Fruit fly (Drosophila melanogaster) whole organism, embryonic: ENCODE measurements around the gene chic.

Experiments used
- Abd-B ChIP-seq: fragments of 200-800 bp; sonication (Bioruptor generic); optimal IDR thresholded peaks from 2 replicates; lab custom pipeline; 2018; ENCODE audit warnings: missing biosample characterization, mild to moderate bottlenecking, missing genetic modification characterization, moderate library complexity
- BEAF-32 ChIP-seq: fragments of 200-800 bp; sonication (Bioruptor generic); optimal IDR thresholded peaks from 3 replicates; lab custom pipeline; 2017; ENCODE audit warnings: missing biosample characterization, missing genetic modification characterization, mild to moderate bottlenecking, moderate library complexity, missing genetic modification reagents
- Bdp1 ChIP-seq: fragments of 200-800 bp; sonication (Bioruptor generic); optimal IDR thresholded peaks from 3 replicates; lab custom pipeline; 2016; ENCODE audit warnings: missing biosample characterization, missing genetic modification characterization
- CG10209 ChIP-seq: fragments of 200-800 bp; sonication (Bioruptor generic); optimal IDR thresholded peaks from 3 replicates; lab custom pipeline; 2017; ENCODE audit warnings: missing biosample characterization, mild to moderate bottlenecking, missing genetic modification characterization, missing genetic modification reagents
- CG12659 ChIP-seq: fragments of 200-800 bp; sonication (Bioruptor generic); optimal IDR thresholded peaks from 3 replicates; lab custom pipeline; 2017; ENCODE audit warnings: mild to moderate bottlenecking, missing biosample characterization, missing genetic modification reagents, missing genetic modification characterization
- CG14014 ChIP-seq: fragments of 200-800 bp; sonication (Bioruptor generic); IDR thresholded peaks from 2 replicates; pipeline ENCODE4 v1.3.6; 2022; ENCODE audit warnings: missing biosample characterization, missing genetic modification characterization
- CG16815 ChIP-seq: fragments of 200-800 bp; sonication (Bioruptor generic); optimal IDR thresholded peaks from 3 replicates; lab custom pipeline; 2017; ENCODE audit warnings: missing biosample characterization, mild to moderate bottlenecking, missing genetic modification characterization
- CG17612 ChIP-seq: fragments of 200-800 bp; sonication (Bioruptor generic); IDR thresholded peaks from 2 replicates; pipeline ENCODE4 v1.3.6; 2022; ENCODE audit warnings: missing biosample characterization, missing genetic modification characterization
- CG18476 ChIP-seq: fragments of 200-800 bp; sonication (Bioruptor generic); optimal IDR thresholded peaks from 2 replicates; lab custom pipeline; 2016; ENCODE audit warnings: missing biosample characterization, mild to moderate bottlenecking, missing genetic modification characterization
- CG31441 ChIP-seq: fragments of 200-800 bp; sonication (Bioruptor generic); IDR thresholded peaks from 2 replicates; pipeline ENCODE4 v1.3.6; 2022; ENCODE audit warnings: missing biosample characterization, missing genetic modification characterization
- CG6689 ChIP-seq: fragments of 200-800 bp; sonication (Bioruptor generic); IDR thresholded peaks from 2 replicates; pipeline ENCODE4 v1.3.6; 2022; ENCODE audit warnings: missing biosample characterization, missing genetic modification characterization
- CG8388 ChIP-seq: fragments of 200-800 bp; sonication (Bioruptor generic); optimal IDR thresholded peaks from 2 replicates; lab custom pipeline; 2019; ENCODE audit warnings: missing biosample characterization, mild to moderate bottlenecking, missing genetic modification characterization, moderate library complexity
- Deaf1 ChIP-seq: fragments of 200-800 bp; optimal IDR thresholded peaks from 3 replicates; lab custom pipeline; 2019; ENCODE audit warnings: missing biosample characterization, mild to moderate bottlenecking, missing genetic modification characterization, moderate library complexity
- Eip74EF ChIP-seq, 2 experiments: fragments of 200-800 bp in 1 of 2; fragments of >200 bp in 1 of 2; sonication (Bioruptor generic) in 1 of 2; optimal IDR thresholded peaks; 2 replicates each; lab custom pipeline; 2017 to 2019; ENCODE audit warnings: missing biosample characterization in 2 of 2, missing genetic modification characterization in 2 of 2, mild to moderate bottlenecking in 1 of 2, moderate library complexity in 1 of 2
- Ets65A ChIP-seq: fragments of 200-800 bp; sonication (Bioruptor generic); peaks from one replicate; lab custom pipeline; 2016; ENCODE audit warnings: missing biosample characterization, missing genetic modification characterization
- Fer2 ChIP-seq: fragments of 200-800 bp; sonication (Bioruptor generic); optimal IDR thresholded peaks from 2 replicates; lab custom pipeline; 2018; ENCODE audit warnings: missing biosample characterization, mild to moderate bottlenecking, missing genetic modification characterization, moderate library complexity
- Fer3 ChIP-seq: fragments of 200-800 bp; sonication (Bioruptor generic); optimal IDR thresholded peaks from 2 replicates; lab custom pipeline; 2018; ENCODE audit warnings: missing biosample characterization, mild to moderate bottlenecking, missing genetic modification characterization, moderate library complexity
- GATAe ChIP-seq: fragments of 200-800 bp; sonication (Bioruptor generic); conservative IDR thresholded peaks from 2 replicates; pipeline ENCODE4 v1.3.6; 2022; ENCODE audit warnings: missing biosample characterization, missing genetic modification characterization
- Hand ChIP-seq: fragments of 200-800 bp; sonication (Bioruptor generic); optimal IDR thresholded peaks from 2 replicates; lab custom pipeline; 2017; ENCODE audit warnings: mild to moderate bottlenecking, missing biosample characterization, missing genetic modification reagents, missing genetic modification characterization
- HmgD ChIP-seq: fragments of 200-800 bp; sonication (Bioruptor generic); optimal IDR thresholded peaks from 3 replicates; lab custom pipeline; 2016; ENCODE audit warnings: missing biosample characterization, missing genetic modification characterization
- Hmr ChIP-seq: fragments of 200-800 bp; sonication (Bioruptor generic); optimal IDR thresholded peaks from 3 replicates; lab custom pipeline; 2017; ENCODE audit warnings: mild to moderate bottlenecking, missing biosample characterization, missing genetic modification reagents, missing genetic modification characterization
- Hmx ChIP-seq: fragments of 200-800 bp; sonication (Bioruptor generic); optimal IDR thresholded peaks from 2 replicates; lab custom pipeline; 2016; ENCODE audit warnings: missing biosample characterization, missing genetic modification characterization
- Hr3 ChIP-seq: fragments of 200-800 bp; sonication (Bioruptor generic); optimal IDR thresholded peaks from 3 replicates; lab custom pipeline; 2016; ENCODE audit warnings: missing biosample characterization, missing genetic modification characterization
- Nf-YA ChIP-seq: fragments of 200-800 bp; sonication (Bioruptor generic); IDR thresholded peaks from 2 replicates; pipeline ENCODE4 v1.3.6; 2022; ENCODE audit warnings: missing biosample characterization, missing genetic modification characterization
- Nf-YC ChIP-seq: fragments of 200-800 bp; optimal IDR thresholded peaks from 3 replicates; lab custom pipeline; 2019; ENCODE audit warnings: missing biosample characterization, mild to moderate bottlenecking, missing genetic modification characterization, moderate library complexity
- Optix ChIP-seq: fragments of 200-800 bp; sonication (Bioruptor generic); IDR thresholded peaks from 3 replicates; pipeline ENCODE4 v1.3.6; 2022; ENCODE audit warnings: missing biosample characterization, missing genetic modification characterization
- Rx ChIP-seq: fragments of 200-800 bp; sonication (Bioruptor generic); IDR thresholded peaks from 2 replicates; pipeline ENCODE4 v1.3.6; 2022; ENCODE audit warnings: missing biosample characterization, missing genetic modification characterization
- amos ChIP-seq: fragments of 200-800 bp; sonication (Bioruptor generic); IDR thresholded peaks from 2 replicates; pipeline ENCODE4 v1.3.6; 2022; ENCODE audit warnings: missing biosample characterization, missing genetic modification characterization; ENCODE audit not compliant: partially characterized antibody
- ap ChIP-seq: fragments of 200-800 bp; sonication (Bioruptor generic); IDR thresholded peaks from 2 replicates; pipeline ENCODE4 v1.3.6; 2022; ENCODE audit warnings: missing biosample characterization, missing genetic modification characterization
- ato ChIP-seq: fragments of 200-800 bp; sonication (Bioruptor generic); IDR thresholded peaks from 2 replicates; pipeline ENCODE4 v1.3.6; 2022; ENCODE audit warnings: missing biosample characterization, missing genetic modification characterization; ENCODE audit not compliant: partially characterized antibody
- bowl ChIP-seq: fragments of 200-800 bp; sonication (Bioruptor generic); IDR thresholded peaks from 2 replicates; pipeline ENCODE4 v1.3.6; 2022; ENCODE audit warnings: missing biosample characterization, missing genetic modification characterization
- cg ChIP-seq: fragments of 200-800 bp; sonication (Bioruptor generic); optimal IDR thresholded peaks from 3 replicates; lab custom pipeline; 2019; ENCODE audit warnings: missing biosample characterization, mild to moderate bottlenecking, missing genetic modification characterization, moderate library complexity
- crc ChIP-seq: fragments of 200-800 bp; sonication (Bioruptor generic); optimal IDR thresholded peaks from 2 replicates; lab custom pipeline; 2016; ENCODE audit warnings: missing biosample characterization, missing genetic modification characterization
- dm ChIP-seq: fragments of 200-800 bp; sonication (Bioruptor generic); optimal IDR thresholded peaks from 3 replicates; lab custom pipeline; 2016; ENCODE audit warnings: missing biosample characterization, missing genetic modification characterization
- dmrt11E ChIP-seq: fragments of 200-800 bp; sonication (Bioruptor generic); optimal IDR thresholded peaks from 3 replicates; lab custom pipeline; 2018; ENCODE audit warnings: missing biosample characterization, mild to moderate bottlenecking, missing genetic modification characterization, moderate library complexity
- dysf ChIP-seq: fragments of 200-800 bp; sonication (Bioruptor generic); IDR thresholded peaks from 3 replicates; pipeline ENCODE4 v1.3.6; 2022; ENCODE audit warnings: missing biosample characterization, missing genetic modification characterization
- hth ChIP-seq: fragments of >200 bp; optimal IDR thresholded peaks from 2 replicates; lab custom pipeline; 2017; ENCODE audit warnings: inconsistent platforms
- insv ChIP-seq, 2 experiments: fragments of 200-800 bp; sonication (Bioruptor generic); optimal IDR thresholded peaks; 3 replicates each; lab custom pipeline; 2016 to 2018; ENCODE audit warnings: missing biosample characterization in 2 of 2, missing genetic modification characterization in 2 of 2
- odd ChIP-seq: fragments of 200-800 bp; sonication (Bioruptor generic); optimal IDR thresholded peaks from 2 replicates; lab custom pipeline; 2017; ENCODE audit warnings: missing biosample characterization, mild to moderate bottlenecking, missing genetic modification characterization
- onecut ChIP-seq: fragments of 200-800 bp; sonication (Bioruptor generic); IDR thresholded peaks from 2 replicates; pipeline ENCODE4 v1.3.6; 2022; ENCODE audit warnings: missing biosample characterization, missing genetic modification characterization
- org-1 ChIP-seq: fragments of 200-800 bp; sonication (Bioruptor generic); optimal IDR thresholded peaks from 2 replicates; lab custom pipeline; 2017; ENCODE audit warnings: missing biosample characterization, missing genetic modification characterization
- otp ChIP-seq: fragments of 200-800 bp; sonication (Bioruptor generic); IDR thresholded peaks from 3 replicates; pipeline ENCODE4, ENCODE4 v1.3.6; 2022; ENCODE audit warnings: missing biosample characterization, missing genetic modification characterization
- pum ChIP-seq: fragments of 200-800 bp; sonication (Bioruptor generic); optimal IDR thresholded peaks from 2 replicates; lab custom pipeline; 2016; ENCODE audit warnings: missing biosample characterization, missing genetic modification characterization
- sna ChIP-seq: fragments of 200-800 bp; sonication (Bioruptor generic); IDR thresholded peaks from 2 replicates; pipeline ENCODE4 v1.3.6; 2022; ENCODE audit warnings: missing biosample characterization, missing genetic modification characterization; ENCODE audit not compliant: partially characterized antibody
- ssp ChIP-seq: fragments of 200-800 bp; sonication (Bioruptor generic); IDR thresholded peaks from 2 replicates; pipeline ENCODE4 v1.3.6; 2022; ENCODE audit warnings: missing biosample characterization, missing genetic modification characterization
- tap ChIP-seq: fragments of 200-800 bp; optimal IDR thresholded peaks from 3 replicates; lab custom pipeline; 2019; ENCODE audit warnings: missing biosample characterization, mild to moderate bottlenecking, missing genetic modification characterization, moderate library complexity
- trh ChIP-seq: fragments of 200-800 bp; sonication (Bioruptor generic); optimal IDR thresholded peaks from 2 replicates; lab custom pipeline; 2016; ENCODE audit warnings: missing biosample characterization, missing genetic modification characterization
- tup ChIP-seq: fragments of 200-800 bp; sonication (Bioruptor generic); optimal IDR thresholded peaks from 2 replicates; lab custom pipeline; 2016; ENCODE audit warnings: missing biosample characterization, mild to moderate bottlenecking, missing genetic modification characterization, moderate library complexity
- unc-4 ChIP-seq: fragments of 200-800 bp; sonication (Bioruptor generic); IDR thresholded peaks from 2 replicates; pipeline ENCODE4 v1.3.6; 2022; ENCODE audit warnings: missing biosample characterization, missing genetic modification characterization; ENCODE audit not compliant: partially characterized antibody
- z ChIP-seq: fragments of 200-800 bp; sonication (Bioruptor generic); IDR thresholded peaks from 3 replicates; pipeline ENCODE4 v1.3.6; 2022; ENCODE audit warnings: missing biosample characterization, missing genetic modification characterization
- zen ChIP-seq: fragments of 200-800 bp; sonication (Bioruptor generic); optimal IDR thresholded peaks from 3 replicates; lab custom pipeline; 2018; ENCODE audit warnings: missing biosample characterization, mild to moderate bottlenecking, missing genetic modification characterization, moderate library complexity

chic gene

DNA sequence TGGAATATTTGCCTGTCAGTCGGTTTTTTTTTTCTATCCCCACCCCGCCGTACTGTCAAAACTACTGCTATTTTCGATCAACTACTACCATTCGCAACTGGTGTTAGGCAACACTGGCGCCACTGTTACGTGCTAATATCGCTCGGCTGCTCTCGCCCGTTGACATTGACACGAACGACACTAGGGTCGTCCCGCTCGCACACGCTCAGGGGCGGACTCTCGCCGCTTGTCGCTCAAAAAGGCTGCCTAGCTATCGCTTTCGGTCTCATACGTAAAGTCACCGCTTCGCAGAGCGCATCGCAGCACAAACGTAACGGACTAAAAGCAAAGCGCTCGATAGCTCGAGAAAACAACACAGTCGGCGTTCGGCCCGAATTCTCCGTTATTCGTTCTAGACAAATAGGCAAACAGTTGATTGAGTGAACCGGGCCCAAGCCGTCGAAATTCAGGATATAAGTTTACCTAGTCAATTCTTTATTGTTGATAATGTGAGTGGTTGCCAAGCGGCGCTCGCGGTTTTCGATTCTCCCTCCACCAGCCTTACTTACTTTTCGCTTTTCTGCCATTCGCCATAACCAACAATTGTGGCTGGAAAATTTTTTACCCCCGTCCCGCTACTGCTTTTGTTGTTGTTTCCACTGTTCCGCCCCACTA is 1.6 kb upstream of the chic start (continued):
- no peak for TF ChIP-seq CG8388 (GFP tag; lab: Kevin White, UChicago)
- peak in 1 of 2 experiments; percentile 41 for TF ChIP-seq Eip74EF (GFP tag; optimal IDR thresholded peaks at IDR 0.05; lab: Kevin White, UChicago)
- no peak for TF ChIP-seq dm
- TF ChIP-seq org-1 (GFP tag; lab: Kevin White, UChicago) = no peak
- no peak for TF ChIP-seq CG31441 (GFP tag; lab: Robert Waterston, UW)
- TF ChIP-seq CG6689 (GFP tag; lab: Robert Waterston, UW) = no peak
- no peak for TF ChIP-seq Fer2 (tag; lab: Kevin White, UChicago)
- no peak for TF ChIP-seq ato (GFP tag; lab: Robert Waterston, UW)
- no peak for TF ChIP-seq CG18476
- no peak for TF ChIP-seq otp (GFP tag; lab: Robert Waterston, UW)
- no peak for TF ChIP-seq CG14014 (GFP tag; lab: Robert Waterston, UW)
- TF ChIP-seq Nf-YC (tag; lab: Kevin White, UChicago) = peak; percentile 89
- no peak for TF ChIP-seq Nf-YA (GFP tag; lab: Robert Waterston, UW)
- no peak for TF ChIP-seq dmrt11E (tag; lab: Kevin White, UChicago)
- TF ChIP-seq Deaf1 (tag; lab: Kevin White, UChicago) = peak; percentile 72
- TF ChIP-seq sna (GFP tag; lab: Robert Waterston, UW) = no peak
- peak; percentile 52 for TF ChIP-seq CG12659 (GFP tag; lab: Kevin White, UChicago)
- peak in 1 of 2 experiments; percentile 62 for TF ChIP-seq insv (GFP tag; optimal IDR thresholded peaks at IDR 0.05; lab: Kevin White, UChicago)
- no peak for TF ChIP-seq hth
- no peak for TF ChIP-seq Ets65A (GFP tag; lab: Kevin White, UChicago)
- peak; percentile 18 for TF ChIP-seq CG10209 (GFP tag; lab: Kevin White, UChicago)
- TF ChIP-seq tap (tag; lab: Kevin White, UChicago) = no peak
- no peak for TF ChIP-seq Hmx (GFP tag; lab: Kevin White, UChicago)
- TF ChIP-seq dysf = no peak
- no peak for TF ChIP-seq CG16815 (GFP tag; lab: Kevin White, UChicago)
- TF ChIP-seq trh (GFP tag; lab: Kevin White, UChicago) = no peak
- TF ChIP-seq Abd-B (GFP tag; lab: Kevin White, UChicago) = no peak
- peak; percentile 34 for TF ChIP-seq odd (GFP tag; lab: Kevin White, UChicago)
- peak; percentile 16 for TF ChIP-seq Hand
- no peak for TF ChIP-seq bowl (GFP tag; lab: Robert Waterston, UW)
- no peak for TF ChIP-seq ssp (GFP tag; lab: Robert Waterston, UW)
- peak; percentile 43 for TF ChIP-seq HmgD
- no peak for TF ChIP-seq cg (GFP tag; lab: Kevin White, UChicago)
- TF ChIP-seq z (GFP tag; lab: Robert Waterston, UW) = no peak
- no peak for TF ChIP-seq Rx (GFP tag; lab: Robert Waterston, UW)
- peak; percentile 35 for TF ChIP-seq BEAF-32 (GFP tag; lab: Kevin White, UChicago)
- no peak for TF ChIP-seq amos (GFP tag; lab: Robert Waterston, UW)
- no peak for TF ChIP-seq ap
- no peak for TF ChIP-seq CG17612 (GFP tag; lab: Robert Waterston, UW)
- no peak for TF ChIP-seq crc (GFP tag; lab: Kevin White, UChicago)
- no peak for TF ChIP-seq Optix (GFP tag; lab: Robert Waterston, UW)
- TF ChIP-seq Hr3 (GFP tag; lab: Kevin White, UChicago) = no peak
- no peak for TF ChIP-seq unc-4
- TF ChIP-seq zen (tag; lab: Kevin White, UChicago) = no peak
- no peak for TF ChIP-seq Bdp1 (GFP tag; lab: Kevin White, UChicago)
- TF ChIP-seq GATAe (GFP tag; lab: Robert Waterston, UW) = no peak
- peak; percentile 12 for TF ChIP-seq Fer3 (tag; lab: Kevin White, UChicago)
- TF ChIP-seq onecut (GFP tag; lab: Robert Waterston, UW) = peak; percentile 56
- peak; percentile 53 for TF ChIP-seq Hmr (GFP tag; lab: Kevin White, UChicago)
- TF ChIP-seq tup (GFP tag; lab: Kevin White, UChicago) = no peak
- TF ChIP-seq pum (GFP tag; lab: Kevin White, UChicago) = no peak
